Fruit fly (Drosophila melanogaster) whole organism, embryonic: ENCODE results near the gene meep.

Experiments used
- Ada2b ChIP-seq: fragments of 200-800 bp; sonication (Bioruptor generic); IDR thresholded peaks from 2 replicates; pipeline ENCODE4 v1.3.6; 2022; ENCODE audit warnings: missing biosample characterization, missing genetic modification characterization
- CG10431 ChIP-seq: fragments of 200-800 bp; sonication (Bioruptor generic); optimal IDR thresholded peaks from 3 replicates; lab custom pipeline; 2018; ENCODE audit warnings: missing biosample characterization, mild to moderate bottlenecking, missing genetic modification characterization
- CG11247 ChIP-seq: fragments of 200-800 bp; sonication (Bioruptor generic); IDR thresholded peaks from 2 replicates; pipeline ENCODE4 v1.3.6; 2022; ENCODE audit warnings: missing biosample characterization, missing genetic modification characterization
- CG14014 ChIP-seq: fragments of 200-800 bp; sonication (Bioruptor generic); IDR thresholded peaks from 2 replicates; pipeline ENCODE4 v1.3.6; 2022; ENCODE audit warnings: missing biosample characterization, missing genetic modification characterization
- CG17385 ChIP-seq: fragments of 200-800 bp; sonication (Bioruptor generic); optimal IDR thresholded peaks from 3 replicates; lab custom pipeline; 2018; ENCODE audit warnings: missing biosample characterization, mild to moderate bottlenecking, missing genetic modification characterization
- CG18476 ChIP-seq: fragments of 200-800 bp; sonication (Bioruptor generic); optimal IDR thresholded peaks from 2 replicates; lab custom pipeline; 2016; ENCODE audit warnings: missing biosample characterization, mild to moderate bottlenecking, missing genetic modification characterization
- CG32532 ChIP-seq: fragments of 200-800 bp; sonication (Bioruptor generic); IDR thresholded peaks from 2 replicates; pipeline ENCODE4 v1.3.6; 2022; ENCODE audit warnings: missing biosample characterization, missing genetic modification characterization
- CG43689 ChIP-seq: fragments of 200-800 bp; sonication (Bioruptor generic); IDR thresholded peaks from 2 replicates; pipeline ENCODE4 v1.3.6; 2022; ENCODE audit warnings: missing biosample characterization, missing genetic modification characterization
- CG4854 ChIP-seq: fragments of 200-800 bp; sonication (Bioruptor generic); optimal IDR thresholded peaks from 2 replicates; lab custom pipeline; 2016; ENCODE audit warnings: missing biosample characterization, missing genetic modification characterization, inconsistent platforms
- CG5180 ChIP-seq: fragments of 200-800 bp; sonication (Bioruptor generic); optimal IDR thresholded peaks from 3 replicates; lab custom pipeline; 2017; ENCODE audit warnings: missing biosample characterization, missing genetic modification characterization, mild to moderate bottlenecking, moderate library complexity, missing genetic modification reagents
- CG9609 ChIP-seq: fragments of 200-800 bp; sonication (Bioruptor generic); optimal IDR thresholded peaks from 3 replicates; lab custom pipeline; 2016; ENCODE audit warnings: missing biosample characterization, missing genetic modification characterization
- Hmx ChIP-seq: fragments of 200-800 bp; sonication (Bioruptor generic); optimal IDR thresholded peaks from 2 replicates; lab custom pipeline; 2016; ENCODE audit warnings: missing biosample characterization, missing genetic modification characterization
- Hr3 ChIP-seq: fragments of 200-800 bp; sonication (Bioruptor generic); optimal IDR thresholded peaks from 3 replicates; lab custom pipeline; 2016; ENCODE audit warnings: missing biosample characterization, missing genetic modification characterization
- Hr78 ChIP-seq, 2 experiments: fragments of 200-800 bp in 1 of 2; fragments of >200 bp in 1 of 2; sonication (Bioruptor generic) in 1 of 2; optimal IDR thresholded peaks; 2 replicates each; lab custom pipeline; 2017 to 2019; ENCODE audit warnings: missing biosample characterization in 2 of 2, missing genetic modification characterization in 2 of 2, mild to moderate bottlenecking in 1 of 2, moderate library complexity in 1 of 2
- Rfx ChIP-seq: fragments of 200-800 bp; sonication (Bioruptor generic); IDR thresholded peaks from 2 replicates; pipeline ENCODE4 v1.3.6; 2022; ENCODE audit warnings: missing biosample characterization, missing genetic modification characterization
- Side ChIP-seq: fragments of 200-800 bp; sonication (Bioruptor generic); optimal IDR thresholded peaks from 2 replicates; lab custom pipeline; 2016; ENCODE audit warnings: missing biosample characterization, missing genetic modification characterization
- Sox102F ChIP-seq: fragments of 200-800 bp; sonication (Bioruptor generic); optimal IDR thresholded peaks from 2 replicates; lab custom pipeline; 2018; ENCODE audit warnings: missing biosample characterization, mild to moderate bottlenecking, missing genetic modification characterization, moderate library complexity
- Sry-β ChIP-seq: fragments of 200-800 bp; sonication (Bioruptor generic); optimal IDR thresholded peaks from 2 replicates; lab custom pipeline; 2018; ENCODE audit warnings: missing biosample characterization, mild to moderate bottlenecking, missing genetic modification characterization, moderate library complexity
- Vsx1 ChIP-seq: fragments of 200-800 bp; sonication (Bioruptor generic); optimal IDR thresholded peaks from 2 replicates; lab custom pipeline; 2017; ENCODE audit warnings: missing biosample characterization, mild to moderate bottlenecking, missing genetic modification characterization, missing genetic modification reagents
- al ChIP-seq: fragments of 200-800 bp; sonication (Bioruptor generic); IDR thresholded peaks from 2 replicates; pipeline ENCODE4 v1.3.6; 2022; ENCODE audit warnings: missing biosample characterization, missing genetic modification characterization
- cato ChIP-seq: fragments of 200-800 bp; sonication (Bioruptor generic); optimal IDR thresholded peaks from 2 replicates; lab custom pipeline; 2016; ENCODE audit warnings: missing biosample characterization, missing genetic modification characterization, borderline replicate concordance
- dysf ChIP-seq: fragments of 200-800 bp; sonication (Bioruptor generic); IDR thresholded peaks from 3 replicates; pipeline ENCODE4 v1.3.6; 2022; ENCODE audit warnings: missing biosample characterization, missing genetic modification characterization
- ftz-f1 ChIP-seq: fragments of 200-800 bp; sonication (Bioruptor generic); optimal IDR thresholded peaks from 2 replicates; lab custom pipeline; 2016; ENCODE audit warnings: missing biosample characterization, missing genetic modification characterization
- hkb ChIP-seq, 2 experiments: fragments of 200-800 bp in 1 of 2; fragments of >200 bp in 1 of 2; sonication (Bioruptor generic) in 1 of 2; IDR thresholded peaks in 1 of 2; optimal IDR thresholded peaks in 1 of 2; 2 replicates each; pipeline versions ENCODE4 v1.3.6 to Lab custom; 2017 to 2022; ENCODE audit warnings: missing biosample characterization in 1 of 2, missing genetic modification characterization in 1 of 2
- hth ChIP-seq: fragments of >200 bp; optimal IDR thresholded peaks from 2 replicates; lab custom pipeline; 2017; ENCODE audit warnings: inconsistent platforms
- pnt ChIP-seq: fragments of 200-800 bp; sonication (Bioruptor generic); optimal IDR thresholded peaks from 3 replicates; lab custom pipeline; 2016; ENCODE audit warnings: missing biosample characterization, missing genetic modification characterization
- salm ChIP-seq: fragments of 200-800 bp; sonication (Bioruptor generic); optimal IDR thresholded peaks from 2 replicates; lab custom pipeline; 2018; ENCODE audit warnings: missing biosample characterization, mild to moderate bottlenecking, missing genetic modification characterization
- sd ChIP-seq: fragments of 200-800 bp; sonication (Bioruptor generic); optimal IDR thresholded peaks from 3 replicates; lab custom pipeline; 2018; ENCODE audit warnings: missing biosample characterization, mild to moderate bottlenecking, missing genetic modification characterization, moderate library complexity
- slbo ChIP-seq: fragments of 200-800 bp; sonication (Bioruptor generic); IDR thresholded peaks from 2 replicates; pipeline ENCODE4 v1.3.6; 2022; ENCODE audit warnings: missing biosample characterization, missing genetic modification characterization
- vfl ChIP-seq: fragments of 200-800 bp; sonication (Bioruptor generic); optimal IDR thresholded peaks from 2 replicates; lab custom pipeline; 2016; ENCODE audit warnings: missing biosample characterization, missing genetic modification characterization

meep gene

DNA sequence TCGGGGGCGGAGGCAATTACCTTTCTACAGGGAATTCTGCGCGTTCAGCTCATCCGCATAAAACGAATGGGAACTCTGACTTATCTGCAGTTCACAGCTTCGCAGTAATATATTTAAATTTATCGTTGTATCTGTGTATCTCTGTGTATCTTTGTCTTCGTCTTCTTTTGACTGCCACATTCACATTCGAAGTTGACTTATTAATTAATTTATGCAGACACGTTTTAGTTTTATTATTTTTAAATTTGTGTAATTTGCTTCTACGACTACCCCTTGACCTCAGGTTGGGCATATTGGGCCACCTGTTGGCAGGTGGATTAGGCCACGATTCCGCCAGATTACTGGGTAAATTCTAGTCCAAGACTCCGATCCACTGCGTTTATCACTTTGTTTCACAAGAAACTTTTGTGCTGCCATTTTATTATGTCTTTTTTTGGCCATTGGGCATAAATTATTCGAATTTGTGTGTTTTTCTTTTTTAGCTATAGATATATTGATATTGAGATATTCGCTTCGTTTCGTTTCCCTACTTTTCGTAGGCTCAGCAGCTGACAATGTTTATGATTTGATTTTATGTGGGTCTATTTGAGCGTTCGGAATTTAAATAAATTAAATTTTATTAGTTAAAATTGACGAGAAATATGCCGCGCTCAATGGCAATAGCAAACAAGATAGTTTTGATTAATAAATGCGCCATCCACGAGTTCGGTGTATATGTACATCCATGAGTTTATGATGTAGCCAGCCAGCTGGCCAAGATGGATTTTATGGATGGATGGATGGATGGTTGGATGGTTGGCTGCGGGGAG lies 50.1 kb downstream of the meep start (continued):
- peak; percentile 69 for TF ChIP-seq slbo
- TF ChIP-seq pnt (GFP tag; lab: Kevin White, UChicago) = no peak
- TF ChIP-seq CG32532 = 0 out of 2 replicates have a peak, but pooled peaks have one; percentile 29
- no peak for TF ChIP-seq vfl (GFP tag; lab: Kevin White, UChicago)
- TF ChIP-seq cato = no peak
- TF ChIP-seq Side (GFP tag; lab: Kevin White, UChicago) = no peak
- TF ChIP-seq Sry-β (GFP tag; lab: Kevin White, UChicago) = no peak
- TF ChIP-seq al = no peak
- TF ChIP-seq Ada2b (GFP tag; lab: Robert Waterston, UW) = 0 out of 2 replicates have a peak, but pooled peaks have one; percentile 25
- no peak for TF ChIP-seq CG5180 (GFP tag; lab: Kevin White, UChicago)
- peak; percentile 52; the same call in 1 of the 3 replicates for TF ChIP-seq dysf (GFP tag; lab: Robert Waterston, UW)
- peak; percentile 55; the same call in 1 of the 2 replicates for TF ChIP-seq Rfx
- no peak for TF ChIP-seq CG11247 (GFP tag; lab: Robert Waterston, UW)
- no peak for TF ChIP-seq CG4854 (GFP tag; lab: Kevin White, UChicago)
- 0 out of 2 replicates have a peak, but pooled peaks have one; percentile 9 for TF ChIP-seq CG43689 (GFP tag; lab: Robert Waterston, UW)
- no peak for TF ChIP-seq ftz-f1 (GFP tag; lab: Kevin White, UChicago)
- TF ChIP-seq CG9609 (GFP tag; lab: Kevin White, UChicago) = no peak
- TF ChIP-seq CG17385 (GFP tag; lab: Kevin White, UChicago) = no peak
- peak; percentile 84 for TF ChIP-seq sd
- TF ChIP-seq CG14014 (GFP tag; lab: Robert Waterston, UW) = no peak
- TF ChIP-seq CG10431 (GFP tag; lab: Kevin White, UChicago) = no peak
- no peak for TF ChIP-seq hth
- no peak for TF ChIP-seq salm (tag; lab: Kevin White, UChicago)
- no peak for TF ChIP-seq hkb (optimal IDR thresholded peaks at IDR 0.05; lab: Kevin White, UChicago)
- 0 out of 2 replicates have a peak, but pooled peaks have one; percentile 36 for TF ChIP-seq hkb (GFP tag; IDR thresholded peaks at IDR 0.05; lab: Robert Waterston, UW)
- peak; percentile 28 for TF ChIP-seq Sox102F (GFP tag; lab: Kevin White, UChicago)
- TF ChIP-seq Vsx1 (GFP tag; lab: Kevin White, UChicago) = peak; percentile 25
- TF ChIP-seq CG18476 = no peak
- TF ChIP-seq Hmx (GFP tag; lab: Kevin White, UChicago) = no peak
- TF ChIP-seq Hr3 (GFP tag; lab: Kevin White, UChicago) = peak; percentile 11
- peak in 1 of 2 experiments; percentile 12 for TF ChIP-seq Hr78 (GFP tag; optimal IDR thresholded peaks at IDR 0.05; lab: Kevin White, UChicago)
- TF ChIP-seq, all 482 proteins: peak for 60
